Fruit fly (Drosophila melanogaster) whole organism, wandering third instar larva: ENCODE results near the gene CG43116.

ENCODE experiments used
- Abd-B ChIP-seq: fragments of >200 bp; optimal IDR thresholded peaks from 2 replicates; lab custom pipeline; 2017; ENCODE audit warnings: missing biosample characterization, missing genetic modification characterization
- CG32264 ChIP-seq: fragments of 200-800 bp; sonication (Bioruptor generic); optimal IDR thresholded peaks from 2 replicates; lab custom pipeline; 2016; ENCODE audit warnings: missing biosample characterization, missing genetic modification characterization
- CG9705 ChIP-seq: fragments of 200-800 bp; sonication (Bioruptor generic); optimal IDR thresholded peaks from 2 replicates; lab custom pipeline; 2018; ENCODE audit warnings: missing biosample characterization, mild to moderate bottlenecking, missing genetic modification characterization
- Dif ChIP-seq: fragments of 200-275, 200-300 bp; sonication (Bioruptor generic); optimal IDR thresholded peaks from 2 replicates; lab custom pipeline; 2018; ENCODE audit warnings: missing biosample characterization, missing genetic modification characterization; ENCODE audit not compliant: partially characterized antibody
- GATAd ChIP-seq: sonication (Bioruptor generic); optimal IDR thresholded peaks from 2 replicates; lab custom pipeline; 2016; ENCODE audit warnings: missing biosample characterization, missing genetic modification characterization
- HLH106 ChIP-seq: fragments of 200-800 bp; optimal IDR thresholded peaks from 3 replicates; lab custom pipeline; 2019; ENCODE audit warnings: missing biosample characterization, mild to moderate bottlenecking, missing genetic modification characterization, moderate library complexity
- Hnf4 ChIP-seq: fragments of 200-800 bp; sonication (Bioruptor generic); optimal IDR thresholded peaks from 2 replicates; lab custom pipeline; 2016; ENCODE audit warnings: missing biosample characterization, mild to moderate bottlenecking, missing genetic modification characterization
- Hr78 ChIP-seq: fragments of >200 bp; optimal IDR thresholded peaks from 2 replicates; lab custom pipeline; 2017; ENCODE audit warnings: missing biosample characterization, missing genetic modification characterization
- Hr83 ChIP-seq: fragments of 200-300 bp; sonication (Bioruptor generic); optimal IDR thresholded peaks from 2 replicates; lab custom pipeline; 2016; ENCODE audit warnings: missing biosample characterization, mild to moderate bottlenecking, missing genetic modification characterization, moderate library complexity; ENCODE audit not compliant: poor library complexity, severe bottlenecking
- Jra ChIP-seq: sonication (Bioruptor generic); optimal IDR thresholded peaks from 2 replicates; lab custom pipeline; 2016; ENCODE audit warnings: missing biosample characterization, missing genetic modification characterization
- Mio ChIP-seq: sonication (Bioruptor generic); optimal IDR thresholded peaks from 2 replicates; lab custom pipeline; 2016; ENCODE audit warnings: missing biosample characterization, missing genetic modification characterization
- Myc ChIP-seq: fragments of >200 bp; optimal IDR thresholded peaks from 2 replicates; lab custom pipeline; 2017
- N ChIP-seq: fragments of >200 bp; optimal IDR thresholded peaks from 2 replicates; lab custom pipeline; 2018; ENCODE audit warnings: missing biosample characterization, missing external identifiers, missing genetic modification characterization
- OdsH ChIP-seq: fragments of 200-800 bp; sonication (Bioruptor generic); optimal IDR thresholded peaks from 2 replicates; lab custom pipeline; 2016; ENCODE audit warnings: missing biosample characterization, mild to moderate bottlenecking, missing genetic modification characterization
- Sp1 ChIP-seq: fragments of 200-800 bp; sonication (Bioruptor generic); optimal IDR thresholded peaks from 3 replicates; lab custom pipeline; 2019; ENCODE audit warnings: missing biosample characterization, mild to moderate bottlenecking, missing genetic modification characterization, moderate library complexity
- Vsx2 ChIP-seq: fragments of 200-300, 225-300 bp; sonication (Bioruptor generic); optimal IDR thresholded peaks from 2 replicates; lab custom pipeline; 2018; ENCODE audit warnings: missing biosample characterization, missing genetic modification characterization; ENCODE audit not compliant: partially characterized antibody
- br ChIP-seq: fragments of 200-800 bp; sonication (Bioruptor generic); optimal IDR thresholded peaks from 2 replicates; lab custom pipeline; 2016; ENCODE audit warnings: missing biosample characterization, missing genetic modification characterization
- brk ChIP-seq: fragments of 200-800 bp; sonication (Bioruptor generic); optimal IDR thresholded peaks from 2 replicates; lab custom pipeline; 2016; ENCODE audit warnings: missing biosample characterization, mild to moderate bottlenecking, missing genetic modification characterization
- dl ChIP-seq, 2 experiments: fragments of 175-275, 200-275 bp in 1 of 2; fragments of 200-275 bp in 1 of 2; sonication (Bioruptor generic); optimal IDR thresholded peaks; lab custom pipeline; 2018; ENCODE audit warnings: mild to moderate bottlenecking in 2 of 2, missing biosample characterization in 2 of 2, missing genetic modification characterization in 2 of 2, moderate library complexity in 2 of 2; ENCODE audit not compliant: partially characterized antibody in 2 of 2, insufficient read depth in 1 of 2
- ey ChIP-seq: fragments of 200-800 bp; sonication (Bioruptor generic); optimal IDR thresholded peaks from 2 replicates; lab custom pipeline; 2016; ENCODE audit warnings: missing biosample characterization, missing genetic modification characterization
- foxo ChIP-seq, 2 experiments: fragments of 200-800 bp; sonication (Bioruptor generic); optimal IDR thresholded peaks; 2 replicates in 1 of 2; 3 replicates in 1 of 2; lab custom pipeline; 2016 to 2017; ENCODE audit warnings: missing biosample characterization in 2 of 2, missing genetic modification characterization in 2 of 2
- fru ChIP-seq: fragments of 200-800 bp; sonication (Bioruptor generic); optimal IDR thresholded peaks from 3 replicates; lab custom pipeline; 2016; ENCODE audit warnings: missing biosample characterization, mild to moderate bottlenecking, missing genetic modification characterization
- h ChIP-seq: fragments of 200-800 bp; sonication (Bioruptor generic); optimal IDR thresholded peaks from 3 replicates; lab custom pipeline; 2016; ENCODE audit warnings: missing biosample characterization, mild to moderate bottlenecking, missing genetic modification characterization
- jim ChIP-seq: fragments of 175-275, 200-325 bp; sonication (Bioruptor generic); optimal IDR thresholded peaks from 2 replicates; lab custom pipeline; 2016; ENCODE audit warnings: missing biosample characterization, mild to moderate bottlenecking, missing genetic modification characterization
- lola ChIP-seq: fragments of >200 bp; optimal IDR thresholded peaks from 2 replicates; lab custom pipeline; 2017; ENCODE audit warnings: missing biosample characterization, missing genetic modification characterization
- pan ChIP-seq: fragments of >200 bp; optimal IDR thresholded peaks from 2 replicates; lab custom pipeline; 2017
- psq ChIP-seq: fragments of 200-800 bp; sonication (Bioruptor generic); optimal IDR thresholded peaks from 3 replicates; lab custom pipeline; 2017; ENCODE audit warnings: missing biosample characterization, mild to moderate bottlenecking, missing genetic modification characterization, moderate library complexity
- rgr ChIP-seq: fragments of 200-800 bp; sonication (Bioruptor generic); optimal IDR thresholded peaks from 3 replicates; lab custom pipeline; 2016; ENCODE audit warnings: missing biosample characterization, mild to moderate bottlenecking, missing genetic modification characterization
- sage ChIP-seq: fragments of 200-800 bp; sonication (Bioruptor generic); optimal IDR thresholded peaks from 2 replicates; lab custom pipeline; 2016; ENCODE audit warnings: missing biosample characterization, mild to moderate bottlenecking, missing genetic modification characterization
- tai ChIP-seq: sonication (Bioruptor generic); optimal IDR thresholded peaks from 2 replicates; lab custom pipeline; 2016; ENCODE audit warnings: missing biosample characterization, missing genetic modification characterization
- usp ChIP-seq: fragments of >200 bp; optimal IDR thresholded peaks from 2 replicates; lab custom pipeline; 2017; ENCODE audit warnings: missing biosample characterization, missing genetic modification characterization
- woc ChIP-seq: sonication (Bioruptor generic); optimal IDR thresholded peaks from 2 replicates; lab custom pipeline; 2016; ENCODE audit warnings: missing biosample characterization, mild to moderate bottlenecking, missing genetic modification characterization

The CG43116 gene

DNA sequence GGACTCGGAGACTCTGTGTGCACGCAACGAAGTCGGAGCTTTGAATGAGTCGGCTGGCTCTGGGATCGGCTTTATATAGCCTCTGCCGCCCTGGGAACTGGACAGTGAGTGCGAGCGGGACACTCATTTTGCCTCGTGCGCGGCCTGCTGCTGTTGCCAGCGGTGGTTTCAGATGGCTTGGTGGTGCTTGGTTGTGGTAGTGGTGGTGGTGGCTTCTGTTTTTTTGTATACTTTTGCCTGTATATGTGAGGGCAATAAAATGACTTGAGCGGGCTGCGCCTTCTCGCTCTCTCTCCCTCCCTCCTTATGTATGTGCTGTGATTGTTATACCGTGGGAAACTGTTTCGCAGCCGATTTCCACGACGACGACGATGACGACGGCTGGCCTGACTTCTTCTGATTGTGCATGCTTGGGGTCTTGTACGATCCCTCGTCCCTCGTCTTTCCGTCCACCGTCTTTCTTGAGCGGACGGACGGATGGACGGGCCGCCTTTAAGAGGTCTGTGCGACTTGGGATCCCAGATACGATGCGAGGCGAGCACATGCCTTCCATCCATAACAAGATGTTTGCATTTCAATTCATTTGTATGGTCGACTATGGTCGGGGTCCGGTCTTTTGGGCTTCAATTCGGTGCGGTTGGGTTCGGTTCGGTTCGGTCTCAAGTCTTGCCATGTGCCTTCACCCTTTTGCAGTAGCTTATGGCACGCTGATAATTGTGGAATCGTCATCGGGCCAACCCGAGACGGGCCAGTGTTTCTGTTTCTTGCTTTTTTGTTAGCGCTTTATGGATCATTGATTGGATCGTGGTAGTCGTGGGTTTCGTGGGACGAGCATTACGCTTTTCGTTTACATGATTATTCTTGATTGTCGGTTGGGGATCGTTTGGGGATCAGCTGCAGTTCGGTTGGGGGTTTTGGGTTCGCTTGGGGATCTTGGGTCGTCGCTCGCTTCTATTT, 9.5 kb upstream of the CG43116 start (continued):
- TF ChIP-seq dl (GFP tag; optimal IDR thresholded peaks at IDR 0.05; lab: Kevin White, UChicago; ENCODE audit: insufficient read depth in 1 of 2, partially characterized antibody in 2 of 2): peak in 1 of 2 experiments; percentile 46
- no peak for TF ChIP-seq OdsH (GFP tag; lab: Kevin White, UChicago)
- TF ChIP-seq Mio (GFP tag; lab: Kevin White, UChicago): no peak
- TF ChIP-seq Jra (GFP tag; lab: Kevin White, UChicago): peak; percentile 63
- TF ChIP-seq Hnf4: peak; percentile 36
- peak; percentile 32 for TF ChIP-seq Sp1 (GFP tag; lab: Kevin White, UChicago)
- no peak for TF ChIP-seq tai (GFP tag; lab: Kevin White, UChicago)
- TF ChIP-seq sage: no peak

dm6 chr3R:26005619-26005977, 8.8 kb upstream of the CG43116 start:
- no peak for TF ChIP-seq brk (GFP tag; lab: Kevin White, UChicago)
- no peak for TF ChIP-seq N
- peak; percentile 20 for TF ChIP-seq Vsx2 (GFP tag; lab: Kevin White, UChicago)

- TF ChIP-seq GATAd (GFP tag; lab: Kevin White, UChicago): no peak
Observed at dm6 chr3R:26004377-26005000, 7.7 kb upstream of the CG43116 start.

DNA sequence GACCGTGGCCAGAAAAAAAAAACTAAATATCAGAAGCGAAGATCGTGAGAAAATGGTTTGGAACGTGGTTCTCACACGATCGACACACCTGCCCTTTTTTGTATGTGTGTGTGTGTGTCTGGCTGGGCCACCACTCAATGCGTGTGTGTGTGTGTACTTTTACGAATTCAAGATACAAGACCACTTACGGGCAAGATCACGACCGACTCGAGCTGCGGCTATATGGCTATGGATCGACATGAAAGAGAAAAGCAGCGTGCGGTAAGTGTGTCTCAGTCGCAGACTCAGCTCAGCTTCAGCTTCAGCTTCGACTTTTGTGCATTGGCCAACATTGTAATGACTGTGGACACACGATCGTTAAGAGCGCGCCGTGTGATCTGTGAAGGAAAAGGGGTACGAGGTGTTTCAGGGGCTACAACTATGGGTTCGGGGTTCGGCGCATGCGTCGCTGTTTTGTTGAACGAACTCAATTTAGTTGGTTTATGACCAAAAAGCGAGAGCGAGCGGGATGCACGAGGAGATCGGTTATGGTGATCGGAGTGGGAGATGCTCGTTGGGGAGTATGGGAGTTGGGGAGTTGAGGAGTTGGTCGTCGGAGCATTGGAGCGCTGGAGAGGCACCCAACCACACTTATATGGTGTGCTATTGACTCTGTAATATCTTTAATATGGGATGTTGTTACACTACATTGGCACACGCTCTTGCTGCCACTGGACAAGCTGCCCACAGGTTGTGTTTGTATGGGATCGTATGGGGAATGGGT, 6.0 kb upstream of the CG43116 start:
- TF ChIP-seq Dif (GFP tag; lab: Kevin White, UChicago) (peak; percentile 28), CG32264 (no peak), Hr78 (no peak), Sp1 (GFP tag; lab: Kevin White, UChicago) (peak; percentile 1), jim (peak; percentile 49), Vsx2 (GFP tag; lab: Kevin White, UChicago) (no peak), foxo (GFP tag; optimal IDR thresholded peaks at IDR 0.05; lab: Kevin White, UChicago) (no peak), Myc (lab: Kevin White, UChicago) (no peak), CG9705 (GFP tag; lab: Kevin White, UChicago) (no peak), brk (GFP tag; lab: Kevin White, UChicago) (peak; percentile 71), h (GFP tag; lab: Kevin White, UChicago) (peak; percentile 60), psq (GFP tag; lab: Kevin White, UChicago) (peak; percentile 51), Hr83 (peak; percentile 70), lola (GFP tag; lab: Kevin White, UChicago) (no peak), fru (peak; percentile 35)

- no peak for TF ChIP-seq Abd-B (GFP tag; lab: Kevin White, UChicago)
- no peak for TF ChIP-seq Myc (lab: Kevin White, UChicago)
- TF ChIP-seq rgr (GFP tag; lab: Kevin White, UChicago): no peak
- no peak for TF ChIP-seq CG32264
- TF ChIP-seq ey (GFP tag; lab: Kevin White, UChicago): no peak
- no peak for TF ChIP-seq HLH106 (tag; lab: Kevin White, UChicago)
- TF ChIP-seq N: no peak
- TF ChIP-seq psq (GFP tag; lab: Kevin White, UChicago): no peak
- TF ChIP-seq Hnf4: no peak
- TF ChIP-seq Vsx2 (GFP tag; lab: Kevin White, UChicago): no peak
- no peak for TF ChIP-seq brk (GFP tag; lab: Kevin White, UChicago)
- TF ChIP-seq lola (GFP tag; lab: Kevin White, UChicago): no peak
- no peak for TF ChIP-seq pan (lab: Kevin White, UChicago)
- no peak for TF ChIP-seq usp (GFP tag; lab: Kevin White, UChicago)
- no peak for TF ChIP-seq fru
- no peak for TF ChIP-seq OdsH (GFP tag; lab: Kevin White, UChicago)
- no peak for TF ChIP-seq br (GFP tag; lab: Kevin White, UChicago)
- no peak for TF ChIP-seq woc
Observed at dm6 chr3R:26002039-26002438, 5.2 kb upstream of the CG43116 start.
